Fruit fly (Drosophila melanogaster): ENCODE data around the gene Osi21.

Gene Osi21

dm6 chr2L:11285606-11286005, at the start of gene Osi21:
Osi21 (minus strand) TSS chr2L:11285706.
- TF ChIP-seq fd96Ca (GFP tag; IDR thresholded peaks at IDR 0.05) (no peak), CG8301 (tag; optimal IDR thresholded peaks at IDR 0.05) (no peak), CG8159 (tag; optimal IDR thresholded peaks at IDR 0.05) (no peak), Snoo (tag; optimal IDR thresholded peaks at IDR 0.05) (no peak), CG4496 (GFP tag; IDR thresholded peaks at IDR 0.05) (no peak), Pif1A (GFP tag; optimal IDR thresholded peaks at IDR 0.05) (no peak), D1 (tag; optimal IDR thresholded peaks at IDR 0.05) (no peak), CG17806 (tag; optimal IDR thresholded peaks at IDR 0.05) (no peak), CG32121 (GFP tag; IDR thresholded peaks at IDR 0.05) (no peak), CG15710 (tag; optimal IDR thresholded peaks at IDR 0.05) (no peak), CG14655 (GFP tag; optimal IDR thresholded peaks at IDR 0.05) (no peak), Ets98B (GFP tag; IDR thresholded peaks at IDR 0.05) (no peak), Pif1B (GFP tag; optimal IDR thresholded peaks at IDR 0.05) (no peak), CG12605 (GFP tag; IDR thresholded peaks at IDR 0.05) (no peak), EcR (GFP tag; optimal IDR thresholded peaks at IDR 0.05) (no peak), gl (tag; optimal IDR thresholded peaks at IDR 0.05) (no peak), CG10348 (GFP tag; IDR thresholded peaks at IDR 0.05) (no peak)

dm6 chr2L:11332978-11333539, 47.6 kb upstream of the Osi21 start:
- TF ChIP-seq Ets98B (GFP tag; IDR thresholded peaks at IDR 0.05) (peak; percentile 40; the same call in 1 of the 2 replicates), Pif1B (GFP tag; optimal IDR thresholded peaks at IDR 0.05) (no peak), CG9948 (tag; optimal IDR thresholded peaks at IDR 0.05) (no peak), CG12605 (GFP tag; IDR thresholded peaks at IDR 0.05) (no peak), Pif1A (GFP tag; optimal IDR thresholded peaks at IDR 0.05) (no peak), CG8301 (tag; optimal IDR thresholded peaks at IDR 0.05) (peak; percentile 46), CG8159 (tag; optimal IDR thresholded peaks at IDR 0.05) (no peak), gl (tag; optimal IDR thresholded peaks at IDR 0.05) (no peak), CG14655 (GFP tag; optimal IDR thresholded peaks at IDR 0.05) (peak; percentile 56), CG32121 (GFP tag; IDR thresholded peaks at IDR 0.05) (peak; percentile 38; the same call in 1 of the 2 replicates), CG17806 (tag; optimal IDR thresholded peaks at IDR 0.05) (no peak), fd96Ca (GFP tag; IDR thresholded peaks at IDR 0.05) (peak; percentile 57; the same call in 2 of the 3 replicates)

dm6 chr2L:11331668-11332262, 46.3 kb upstream of the Osi21 start:
- TF ChIP-seq Ets98B (GFP tag; IDR thresholded peaks at IDR 0.05) (no peak), Pif1B (GFP tag; optimal IDR thresholded peaks at IDR 0.05) (no peak), CG15710 (tag; optimal IDR thresholded peaks at IDR 0.05) (no peak), CG34367 (tag; optimal IDR thresholded peaks at IDR 0.05) (no peak), CG12605 (GFP tag; IDR thresholded peaks at IDR 0.05) (no peak), CG9948 (tag; optimal IDR thresholded peaks at IDR 0.05) (no peak)

- no peak for TF ChIP-seq CG12605 (GFP tag; IDR thresholded peaks at IDR 0.05)
- TF ChIP-seq gl (tag; optimal IDR thresholded peaks at IDR 0.05) = no peak
- peak; percentile 38 for TF ChIP-seq CG8301 (tag; optimal IDR thresholded peaks at IDR 0.05)
- TF ChIP-seq CG15710 (tag; optimal IDR thresholded peaks at IDR 0.05) = peak; percentile 18
- peak; percentile 27 for TF ChIP-seq CG8159 (tag; optimal IDR thresholded peaks at IDR 0.05)
- peak; percentile 15 for TF ChIP-seq CG17806 (tag; optimal IDR thresholded peaks at IDR 0.05)
- peak; percentile 57 for TF ChIP-seq Snoo (tag; optimal IDR thresholded peaks at IDR 0.05)
- no peak for TF ChIP-seq CG32121 (GFP tag; IDR thresholded peaks at IDR 0.05)
- no peak for TF ChIP-seq CG9948 (tag; optimal IDR thresholded peaks at IDR 0.05)
- TF ChIP-seq Pif1B (GFP tag; optimal IDR thresholded peaks at IDR 0.05) = no peak
- peak; percentile 40; the same call in 1 of the 3 replicates for TF ChIP-seq fd96Ca (GFP tag; IDR thresholded peaks at IDR 0.05)
- peak; percentile 6 for TF ChIP-seq CG34367 (tag; optimal IDR thresholded peaks at IDR 0.05)
- no peak for TF ChIP-seq EcR (GFP tag; optimal IDR thresholded peaks at IDR 0.05)
- no peak; the same call in 2 of the 3 replicates for TF ChIP-seq CG4496 (GFP tag; IDR thresholded peaks at IDR 0.05)
- TF ChIP-seq CG14655 (GFP tag; optimal IDR thresholded peaks at IDR 0.05) = peak; percentile 43
- TF ChIP-seq CG10348 (GFP tag; IDR thresholded peaks at IDR 0.05) = no peak
- no peak for TF ChIP-seq CG13204 (GFP tag; optimal IDR thresholded peaks at IDR 0.05)
- peak; percentile 37 for TF ChIP-seq Pif1A (GFP tag; optimal IDR thresholded peaks at IDR 0.05)
- TF ChIP-seq D1 (tag; optimal IDR thresholded peaks at IDR 0.05) = no peak
- TF ChIP-seq rn (GFP tag; IDR thresholded peaks at IDR 0.05) = no peak
- peak; percentile 41; the same call in 1 of the 2 replicates for TF ChIP-seq Ets98B (GFP tag; IDR thresholded peaks at IDR 0.05)
Observed at dm6 chr2L:11328357-11328756, 42.9 kb upstream of the Osi21 start.

dm6 chr2L:11326373-11326772, 40.9 kb upstream of the Osi21 start:
- TF ChIP-seq Pif1A (GFP tag; optimal IDR thresholded peaks at IDR 0.05) (peak; percentile 31), CG17806 (tag; optimal IDR thresholded peaks at IDR 0.05) (peak; percentile 15), CG4496 (GFP tag; IDR thresholded peaks at IDR 0.05) (0 out of 3 replicates have a peak, but pooled peaks have one; percentile 12), CG9948 (tag; optimal IDR thresholded peaks at IDR 0.05) (peak; percentile 8), CG8159 (tag; optimal IDR thresholded peaks at IDR 0.05) (peak; percentile 65), Pif1B (GFP tag; optimal IDR thresholded peaks at IDR 0.05) (peak; percentile 25), fd96Ca (GFP tag; IDR thresholded peaks at IDR 0.05) (0 out of 3 replicates have a peak, but pooled peaks have one; percentile 9), EcR (GFP tag; optimal IDR thresholded peaks at IDR 0.05) (no peak), D1 (tag; optimal IDR thresholded peaks at IDR 0.05) (no peak), Ets98B (GFP tag; IDR thresholded peaks at IDR 0.05) (no peak), CG15710 (tag; optimal IDR thresholded peaks at IDR 0.05) (peak; percentile 14), Snoo (tag; optimal IDR thresholded peaks at IDR 0.05) (peak; percentile 60)

dm6 chr2L:11323917-11324316, 38.4 kb upstream of the Osi21 start:
- TF ChIP-seq CG15710 (tag; optimal IDR thresholded peaks at IDR 0.05) (peak; percentile 96), gl (tag; optimal IDR thresholded peaks at IDR 0.05) (peak; percentile 93), Snoo (tag; optimal IDR thresholded peaks at IDR 0.05) (peak; percentile 91), CG8301 (tag; optimal IDR thresholded peaks at IDR 0.05) (peak; percentile 94), CG14655 (GFP tag; optimal IDR thresholded peaks at IDR 0.05) (peak; percentile 95), fd96Ca (GFP tag; IDR thresholded peaks at IDR 0.05) (peak; percentile 95), CG17806 (tag; optimal IDR thresholded peaks at IDR 0.05) (peak; percentile 95), CG4496 (GFP tag; IDR thresholded peaks at IDR 0.05) (peak; percentile 97), CG34367 (tag; optimal IDR thresholded peaks at IDR 0.05) (peak; percentile 96), CG13204 (GFP tag; optimal IDR thresholded peaks at IDR 0.05) (peak; percentile 87), D1 (tag; optimal IDR thresholded peaks at IDR 0.05) (peak; percentile 86), CG32121 (GFP tag; IDR thresholded peaks at IDR 0.05) (peak; percentile 91), CG10348 (GFP tag; IDR thresholded peaks at IDR 0.05) (no peak), Ets98B (GFP tag; IDR thresholded peaks at IDR 0.05) (peak; percentile 96), CG12605 (GFP tag; IDR thresholded peaks at IDR 0.05) (peak; percentile 94), CG8159 (tag; optimal IDR thresholded peaks at IDR 0.05) (peak; percentile 94), Pif1A (GFP tag; optimal IDR thresholded peaks at IDR 0.05) (peak; percentile 96), rn (GFP tag; IDR thresholded peaks at IDR 0.05) (peak; percentile 89), CG9948 (tag; optimal IDR thresholded peaks at IDR 0.05) (peak; percentile 96), Pif1B (GFP tag; optimal IDR thresholded peaks at IDR 0.05) (peak; percentile 95), EcR (GFP tag; optimal IDR thresholded peaks at IDR 0.05) (peak; percentile 18)

Data from whole organism, pupa.